Worm (Caenorhabditis elegans) whole organism, L4 larva: Measurements from ENCODE around the gene Y54G2A.7.

Source experiments
- F26F4.8 ChIP-seq: fragments of 200-800 bp; sonication (Bioruptor generic); conservative IDR thresholded peaks from 2 replicates; pipeline ENCODE4 v1.3.6; 2022; ENCODE audit warnings: missing genetic modification characterization, missing compliant biosample characterization
- F44E2.7 ChIP-seq: fragments of 200-800 bp; sonication (Bioruptor generic); IDR thresholded peaks from 2 replicates; pipeline ENCODE4 v2.1.2; 2022; ENCODE audit warnings: missing genetic modification characterization, missing compliant biosample characterization
- F49E8.2 ChIP-seq: sonication (generic microtip); optimal IDR thresholded peaks from 2 replicates; lab custom pipeline; 2016; ENCODE audit warnings: missing compliant biosample characterization, mild to moderate bottlenecking, missing genetic modification characterization, borderline replicate concordance
- R02D3.7 ChIP-seq: fragments of 150-350 bp; sonication (generic microtip); optimal IDR thresholded peaks from 3 replicates; lab custom pipeline; 2014; ENCODE audit warnings: missing biosample characterization, missing genetic modification characterization
- T20F7.1 ChIP-seq: fragments of 200-800 bp; sonication (Bioruptor generic); optimal IDR thresholded peaks from 2 replicates; lab custom pipeline; 2018; ENCODE audit warnings: mild to moderate bottlenecking, missing genetic modification characterization, missing compliant biosample characterization
- T26A8.4 ChIP-seq: fragments of 200-800 bp; sonication (Bioruptor generic); IDR thresholded peaks from 2 replicates; pipeline ENCODE4 v1.3.6; 2022; ENCODE audit warnings: missing genetic modification characterization, missing compliant biosample characterization
- Y48G9A.11 ChIP-seq: fragments of 200-800 bp; sonication (Bioruptor generic); IDR thresholded peaks from 2 replicates; pipeline ENCODE4 v1.3.6; 2022; ENCODE audit warnings: missing genetic modification reagents, missing genetic modification characterization, missing compliant biosample characterization
- Y5F2A.4 ChIP-seq: fragments of 200-800 bp; sonication (Bioruptor generic); optimal IDR thresholded peaks from 2 replicates; lab custom pipeline; 2018; ENCODE audit warnings: mild to moderate bottlenecking, missing genetic modification characterization, missing compliant biosample characterization
- Y75B8A.6 ChIP-seq: fragments of 200-800 bp; sonication (Bioruptor generic); IDR thresholded peaks from 2 replicates; pipeline ENCODE4 v1.3.6; 2022; ENCODE audit warnings: missing genetic modification reagents, missing genetic modification characterization, missing compliant biosample characterization
- ZK337.2 ChIP-seq: fragments of 200-800 bp; sonication (Bioruptor generic); IDR thresholded peaks from 2 replicates; pipeline ENCODE4 v1.3.6; 2022; ENCODE audit warnings: missing genetic modification reagents, missing genetic modification characterization, missing compliant biosample characterization
- ZK546.5 ChIP-seq, 2 experiments: sonication (generic microtip); optimal IDR thresholded peaks; 2 replicates each; lab custom pipeline; 2017; ENCODE audit warnings: missing biosample characterization in 2 of 2, missing genetic modification characterization in 2 of 2
- aha-1 ChIP-seq: fragments of 150-350 bp; peaks from one replicate; lab custom pipeline; 2014; ENCODE audit warnings: missing biosample characterization, missing genetic modification characterization
- aly-2 ChIP-seq: sonication (generic microtip); optimal IDR thresholded peaks from 2 replicates; lab custom pipeline; 2018; ENCODE audit warnings: missing biosample characterization, missing genetic modification characterization
- arid-1 ChIP-seq: fragments of 200-800 bp; sonication (Bioruptor generic); conservative IDR thresholded peaks from 2 replicates; pipeline ENCODE4 v1.3.6; 2022; ENCODE audit warnings: missing genetic modification reagents, missing genetic modification characterization, missing compliant biosample characterization
- ceh-44 ChIP-seq: fragments of 200-800 bp; sonication (Bioruptor generic); IDR thresholded peaks from 2 replicates; pipeline ENCODE4 v1.3.6; 2022; ENCODE audit warnings: missing genetic modification reagents, missing genetic modification characterization, missing compliant biosample characterization
- ceh-62 ChIP-seq: sonication (generic microtip); optimal IDR thresholded peaks from 2 replicates; lab custom pipeline; 2017; ENCODE audit warnings: missing biosample characterization, missing genetic modification characterization
- cey-2 ChIP-seq: sonication (generic microtip); optimal IDR thresholded peaks from 3 replicates; lab custom pipeline; 2017; ENCODE audit warnings: missing genetic modification characterization, mild to moderate bottlenecking, missing compliant biosample characterization, antibody characterized with exemption, borderline replicate concordance; ENCODE audit not compliant: insufficient read depth
- daf-19 ChIP-seq: fragments of 200-800 bp; sonication (Bioruptor generic); conservative IDR thresholded peaks from 2 replicates; pipeline ENCODE4 v1.3.6; 2022; ENCODE audit warnings: missing genetic modification characterization, missing compliant biosample characterization
- daf-8 ChIP-seq: fragments of 200-800 bp; sonication (Bioruptor generic); IDR thresholded peaks from 2 replicates; pipeline ENCODE4 v1.3.6; 2022; ENCODE audit warnings: missing genetic modification characterization, missing compliant biosample characterization
- dmd-6 ChIP-seq: fragments of 200-800 bp; sonication (Bioruptor generic); IDR thresholded peaks from 2 replicates; pipeline ENCODE4 v1.3.6; 2022; ENCODE audit warnings: missing genetic modification reagents, missing genetic modification characterization, missing compliant biosample characterization
- dmd-8 ChIP-seq: fragments of 200-800 bp; sonication (Bioruptor generic); IDR thresholded peaks from 2 replicates; pipeline ENCODE4 v1.3.6; 2022; ENCODE audit warnings: missing genetic modification characterization, missing compliant biosample characterization
- duxl-1 ChIP-seq: sonication (generic microtip); optimal IDR thresholded peaks from 2 replicates; lab custom pipeline; 2016; ENCODE audit warnings: mild to moderate bottlenecking, missing genetic modification characterization, moderate library complexity, missing compliant biosample characterization; ENCODE audit not compliant: poor library complexity
- fos-1 ChIP-seq: fragments of 150-350 bp; optimal IDR thresholded peaks from 2 replicates; lab custom pipeline; 2014; ENCODE audit warnings: missing biosample characterization, missing genetic modification characterization
- gei-8 ChIP-seq: fragments of 200-800 bp; sonication (Bioruptor generic); optimal IDR thresholded peaks from 2 replicates; lab custom pipeline; 2018; ENCODE audit warnings: mild to moderate bottlenecking, missing genetic modification characterization, missing compliant biosample characterization
- jun-1 ChIP-seq: fragments of 150-350 bp; optimal IDR thresholded peaks from 2 replicates; lab custom pipeline; 2014; ENCODE audit warnings: missing biosample characterization, missing genetic modification reagents, missing genetic modification characterization
- lim-7 ChIP-seq: fragments of 200-800 bp; sonication (Bioruptor generic); IDR thresholded peaks from 2 replicates; pipeline ENCODE4 v1.3.6; 2022; ENCODE audit warnings: missing genetic modification characterization, missing compliant biosample characterization
- lin-13 ChIP-seq: fragments of 150-350 bp; optimal IDR thresholded peaks from 2 replicates; lab custom pipeline; 2014; ENCODE audit warnings: missing biosample characterization, missing genetic modification reagents, missing genetic modification characterization
- lsy-2 ChIP-seq, 2 experiments: fragments of 150-350 bp in 1 of 2; sonication (generic microtip) in 1 of 2; optimal IDR thresholded peaks; 2 replicates each; lab custom pipeline; 2014 to 2017; ENCODE audit warnings: missing biosample characterization in 2 of 2, missing genetic modification characterization in 2 of 2
- mdt-29 ChIP-seq: fragments of 200-800 bp; sonication (Bioruptor generic); IDR thresholded peaks from 2 replicates; pipeline ENCODE4 v1.3.6; 2022; ENCODE audit warnings: missing genetic modification reagents, missing genetic modification characterization, missing compliant biosample characterization
- mep-1 ChIP-seq: fragments of 150-350 bp; sonication (generic microtip); optimal IDR thresholded peaks from 3 replicates; lab custom pipeline; 2014; ENCODE audit warnings: missing biosample characterization, missing genetic modification characterization
- mxl-2 ChIP-seq: fragments of 200-800 bp; sonication (Bioruptor generic); conservative IDR thresholded peaks from 2 replicates; pipeline ENCODE4 v1.3.6; 2022; ENCODE audit warnings: missing genetic modification reagents, missing genetic modification characterization, missing compliant biosample characterization
- nhr-102 ChIP-seq: sonication (generic microtip); optimal IDR thresholded peaks from 2 replicates; lab custom pipeline; 2016; ENCODE audit warnings: mild to moderate bottlenecking, missing genetic modification characterization, moderate library complexity, missing compliant biosample characterization
- nhr-41 ChIP-seq: fragments of 200-800 bp; sonication (Bioruptor generic); IDR thresholded peaks from 2 replicates; pipeline ENCODE4 v1.3.6; 2022; ENCODE audit warnings: missing genetic modification reagents, missing genetic modification characterization, missing compliant biosample characterization
- nhr-76 ChIP-seq: fragments of 150-350 bp; optimal IDR thresholded peaks from 2 replicates; lab custom pipeline; 2014; ENCODE audit warnings: missing biosample characterization, missing genetic modification characterization
- saeg-2 ChIP-seq: fragments of 200-800 bp; sonication (Bioruptor generic); IDR thresholded peaks from 2 replicates; pipeline ENCODE4 v1.3.6; 2022; ENCODE audit warnings: missing genetic modification reagents, missing genetic modification characterization, missing compliant biosample characterization
- sdz-12 ChIP-seq: fragments of 200-800 bp; sonication (Bioruptor generic); optimal IDR thresholded peaks from 2 replicates; lab custom pipeline; 2018; ENCODE audit warnings: mild to moderate bottlenecking, missing genetic modification characterization, missing compliant biosample characterization
- skn-1 ChIP-seq: fragments of 150-350 bp; optimal IDR thresholded peaks from 2 replicates; lab custom pipeline; 2014; ENCODE audit warnings: missing biosample characterization, missing genetic modification characterization
- snpc-1.2 ChIP-seq: fragments of 200-800 bp; sonication (Bioruptor generic); IDR thresholded peaks from 2 replicates; pipeline ENCODE4 v1.3.6; 2022; ENCODE audit warnings: missing genetic modification reagents, missing genetic modification characterization, missing compliant biosample characterization
- snpc-4 ChIP-seq: fragments of 150-350 bp; optimal IDR thresholded peaks from 2 replicates; lab custom pipeline; 2014; ENCODE audit warnings: missing biosample characterization, missing genetic modification characterization
- tag-97 ChIP-seq: fragments of 200-800 bp; sonication (Bioruptor generic); IDR thresholded peaks from 2 replicates; pipeline ENCODE4 v1.3.6; 2022; ENCODE audit warnings: missing genetic modification characterization, missing compliant biosample characterization
- unc-62 ChIP-seq, 3 experiments: fragments of 150-350 bp in 1 of 3; sonication (generic microtip); optimal IDR thresholded peaks in 2 of 3; peaks in 1 of 3; 1 replicate in 1 of 3; 2 replicates in 2 of 3; lab custom pipeline; 2014 to 2017; ENCODE audit warnings: missing biosample characterization in 3 of 3, missing genetic modification characterization in 3 of 3, missing genetic modification reagents in 3 of 3, missing genotype in 1 of 3
- zag-1 ChIP-seq: fragments of 150-350 bp; optimal IDR thresholded peaks from 2 replicates; lab custom pipeline; 2014; ENCODE audit warnings: missing biosample characterization, missing genetic modification characterization
- zfp-2 ChIP-seq: sonication (generic microtip); optimal IDR thresholded peaks from 2 replicates; lab custom pipeline; 2016; ENCODE audit warnings: mild to moderate bottlenecking, missing genetic modification characterization, missing compliant biosample characterization
- zip-11 ChIP-seq: fragments of 200-800 bp; sonication (Bioruptor generic); IDR thresholded peaks from 2 replicates; pipeline ENCODE4 v1.3.6; 2022; ENCODE audit warnings: missing genetic modification characterization, missing compliant biosample characterization
- ztf-11 ChIP-seq: fragments of 150-350 bp; optimal IDR thresholded peaks from 2 replicates; lab custom pipeline; 2014; ENCODE audit warnings: missing biosample characterization, missing genetic modification characterization
- ztf-7 ChIP-seq: fragments of 150-350 bp; optimal IDR thresholded peaks from 2 replicates; lab custom pipeline; 2014; ENCODE audit warnings: missing biosample characterization, missing genetic modification characterization

Y54G2A.7 gene

ce11 chrIV:2802193-2802592 is 36.2 kb upstream of the Y54G2A.7 start (continued):
- TF ChIP-seq snpc-1.2 (GFP tag; lab: Robert Waterston, UW) (peak; percentile 52; the same call in 1 of the 2 replicates), duxl-1 (no peak), cey-2 (tag; lab: Kevin White, UChicago) (no peak), dmd-8 (GFP tag; lab: Robert Waterston, UW) (peak; percentile 67; the same call in 1 of the 2 replicates), ztf-7 (tag; lab: Kevin White, UChicago) (no peak), daf-8 (GFP tag; lab: Robert Waterston, UW) (no peak), T20F7.1 (no peak), ceh-62 (tag; lab: Kevin White, UChicago) (no peak), zfp-2 (no peak), R02D3.7 (tag; lab: Kevin White, UChicago) (no peak), ztf-11 (no peak), arid-1 (GFP tag; lab: Robert Waterston, UW) (peak; percentile 48; the same call in 1 of the 2 replicates), lsy-2 (tag; optimal IDR thresholded peaks at IDR 0.05; lab: Kevin White, UChicago) (peak in 1 of 2 experiments; percentile 2), F26F4.8 (GFP tag; lab: Robert Waterston, UW) (no peak; the same call in 1 of the 2 replicates), lin-13 (GFP tag; lab: Kevin White, UChicago) (peak; percentile 3), mep-1 (tag; lab: Kevin White, UChicago) (peak; percentile 4), dmd-6 (GFP tag; lab: Robert Waterston, UW) (peak; percentile 28; the same call in 1 of the 2 replicates), Y75B8A.6 (GFP tag; lab: Robert Waterston, UW) (0 out of 2 replicates have a peak, but pooled peaks have one; percentile 25), aly-2 (tag; lab: Kevin White, UChicago) (peak; percentile 12), zag-1 (tag; lab: Kevin White, UChicago) (no peak)
- TF ChIP-seq, all 104 proteins: peak for 34

DNA sequence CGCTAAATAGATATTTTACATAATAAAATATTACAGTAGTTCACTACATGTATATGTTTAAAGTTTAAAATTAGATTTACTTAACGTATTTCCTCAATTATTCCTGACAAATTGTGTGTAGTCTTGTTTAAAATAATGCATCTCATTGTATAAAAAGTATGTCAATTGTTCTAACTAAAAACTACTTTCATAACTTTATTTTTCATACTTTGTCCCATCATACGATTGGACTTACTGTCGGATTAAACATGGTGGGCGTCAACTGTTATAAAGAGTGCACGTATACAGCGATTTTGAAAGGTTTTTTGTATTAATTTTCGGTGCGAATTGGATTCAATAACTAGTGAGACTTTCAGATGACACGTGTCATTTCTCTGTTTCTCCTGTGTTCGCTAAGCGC is 34.8 kb upstream of the Y54G2A.7 start, which contains the start of gene Y54G2A.32:
Y54G2A.32 (plus strand) TSS at position 301 of the 400 bp plus-strand sequence.
- TF ChIP-seq gei-8 (GFP tag; lab: Kevin White, UChicago), result no peak
- no peak for TF ChIP-seq ZK337.2 (GFP tag; lab: Robert Waterston, UW)
- TF ChIP-seq F44E2.7 (GFP tag; lab: Robert Waterston, UW), result no peak
- TF ChIP-seq mep-1 (tag; lab: Kevin White, UChicago), result no peak
- no peak for TF ChIP-seq snpc-4 (tag; lab: Kevin White, UChicago)
- TF ChIP-seq aha-1 (tag; lab: Kevin White, UChicago), result peak; percentile 61
- TF ChIP-seq daf-19, result no peak

DNA sequence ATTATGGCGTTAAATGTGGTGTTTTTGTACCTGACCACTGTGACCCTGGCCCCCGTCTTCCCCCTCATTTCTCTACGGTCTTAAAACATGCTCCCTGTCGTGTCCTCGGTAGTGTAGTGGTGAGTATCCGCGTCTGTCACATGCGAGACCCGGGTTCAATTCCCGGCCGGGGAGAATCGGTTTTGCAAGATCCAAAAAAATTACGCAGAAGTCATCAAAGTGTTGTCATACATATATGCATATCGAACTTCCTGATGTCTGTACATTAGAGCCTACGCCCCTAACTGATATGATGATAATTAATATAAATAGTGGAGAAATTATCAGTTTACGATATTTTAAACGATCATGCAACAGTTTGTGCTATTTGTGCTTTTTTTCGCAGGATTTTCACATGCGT is 32.9 kb upstream of the Y54G2A.7 start, which contains the start of gene Y54G2A.45:
Y54G2A.45 (plus strand) TSS at position 333 of the 400 bp plus-strand sequence.
- TF ChIP-seq dmd-6 (GFP tag; lab: Robert Waterston, UW), result peak; percentile 87
- TF ChIP-seq aha-1 (tag; lab: Kevin White, UChicago), result peak; percentile 70
- TF ChIP-seq mdt-29 (GFP tag; lab: Robert Waterston, UW), result peak; percentile 53; the same call in 1 of the 2 replicates
- no peak for TF ChIP-seq daf-8 (GFP tag; lab: Robert Waterston, UW)
- TF ChIP-seq R02D3.7 (tag; lab: Kevin White, UChicago), result peak; percentile 2
- no peak for TF ChIP-seq Y5F2A.4 (GFP tag; lab: Kevin White, UChicago)
- TF ChIP-seq nhr-76 (tag; lab: Kevin White, UChicago), result no peak
- TF ChIP-seq jun-1 (tag; lab: Kevin White, UChicago), result no peak
- TF ChIP-seq zip-11 (GFP tag; lab: Robert Waterston, UW), result no peak
- TF ChIP-seq ceh-44, result peak; percentile 80
- peak; percentile 83 for TF ChIP-seq nhr-102 (tag; lab: Kevin White, UChicago)
- TF ChIP-seq T20F7.1, result no peak
- peak; percentile 77 for TF ChIP-seq Y48G9A.11 (GFP tag; lab: Robert Waterston, UW)
- 0 out of 2 replicates have a peak, but pooled peaks have one; percentile 12 for TF ChIP-seq mxl-2
- TF ChIP-seq tag-97 (GFP tag; lab: Robert Waterston, UW), result no peak
- TF ChIP-seq duxl-1, result peak; percentile 38
- TF ChIP-seq fos-1 (tag; lab: Kevin White, UChicago), result no peak
- TF ChIP-seq lim-7 (GFP tag; lab: Robert Waterston, UW), result peak; percentile 81
- TF ChIP-seq gei-8 (GFP tag; lab: Kevin White, UChicago), result peak; percentile 91
- TF ChIP-seq dmd-8 (GFP tag; lab: Robert Waterston, UW), result peak; percentile 77; the same call in 1 of the 2 replicates
- peak; percentile 78 for TF ChIP-seq snpc-1.2 (GFP tag; lab: Robert Waterston, UW)
- no peak for TF ChIP-seq sdz-12 (GFP tag; lab: Kevin White, UChicago)
- TF ChIP-seq T26A8.4, result peak; percentile 60
- no peak for TF ChIP-seq unc-62 (GFP tag; optimal IDR thresholded peaks at IDR 0.05 in 1 of 2; lab: Kevin White, UChicago)
- no peak for TF ChIP-seq unc-62 (tag; optimal IDR thresholded peaks at IDR 0.05; lab: Kevin White, UChicago)
- peak; percentile 78 for TF ChIP-seq F49E8.2 (tag; lab: Kevin White, UChicago)
- no peak for TF ChIP-seq ZK546.5 (tag; optimal IDR thresholded peaks at IDR 0.05; lab: Kevin White, UChicago)
- no peak for TF ChIP-seq skn-1
- TF ChIP-seq nhr-41, result peak; percentile 52; the same call in 1 of the 2 replicates
- TF ChIP-seq saeg-2 (GFP tag; lab: Robert Waterston, UW), result peak; percentile 74; the same call in 1 of the 2 replicates
